Worm (Caenorhabditis elegans) whole organism, L1 larva: ENCODE results near the gene K05B2.4.
A peak's percentile ranks its signal among the peaks of the same experiment; 100 is the strongest.

Experiments used
- C04F5.9 ChIP-seq: sonication (generic microtip); optimal IDR thresholded peaks from 2 replicates; lab custom pipeline; 2016; ENCODE audit warnings: missing genetic modification characterization, missing compliant biosample characterization
- C16A3.4 ChIP-seq: fragments of 150-350 bp; optimal IDR thresholded peaks from 2 replicates; lab custom pipeline; 2014; ENCODE audit warnings: missing biosample characterization, missing genetic modification characterization
- ama-1 ChIP-seq: fragments of 150-350 bp; optimal IDR thresholded peaks from 2 replicates; lab custom pipeline; 2014
- blmp-1 ChIP-seq: fragments of 150-350 bp; optimal IDR thresholded peaks from 2 replicates; lab custom pipeline; 2014; ENCODE audit warnings: missing biosample characterization, missing genetic modification characterization
- ceh-82 ChIP-seq, 3 experiments: fragments of 150-350 bp in 1 of 3; sonication (generic microtip) in 2 of 3; optimal IDR thresholded peaks; 2 replicates each; lab custom pipeline; 2014 to 2017; ENCODE audit warnings: missing biosample characterization in 3 of 3, missing genetic modification characterization in 3 of 3
- dsc-1 ChIP-seq: sonication (generic microtip); optimal IDR thresholded peaks from 2 replicates; lab custom pipeline; 2016; ENCODE audit warnings: mild to moderate bottlenecking, missing genetic modification characterization, missing compliant biosample characterization
- efl-1 ChIP-seq, 4 experiments: fragments of 150-350 bp; optimal IDR thresholded peaks in 3 of 4; peaks in 1 of 4; 1 replicate in 1 of 4; 2 replicates in 3 of 4; lab custom pipeline; 2014; ENCODE audit warnings: missing biosample characterization in 2 of 4, missing genetic modification characterization in 2 of 4, missing genetic modification reagents in 2 of 4
- egl-13 ChIP-seq: sonication (generic microtip); optimal IDR thresholded peaks from 2 replicates; lab custom pipeline; 2016; ENCODE audit warnings: missing genotype, missing genetic modification reagents, missing genetic modification characterization, missing compliant biosample characterization
- elt-2 ChIP-seq: sonication (generic microtip); optimal IDR thresholded peaks from 2 replicates; lab custom pipeline; 2016; ENCODE audit warnings: missing genetic modification characterization, mild to moderate bottlenecking, inconsistent platforms, missing compliant biosample characterization, missing genetic modification reagents
- elt-3 ChIP-seq, 6 experiments: fragments of 150-350 bp in 1 of 6; sonication (generic microtip); optimal IDR thresholded peaks; 2 replicates each; lab custom pipeline; 2017 to 2018; ENCODE audit warnings: missing biosample characterization in 6 of 6, missing genetic modification characterization in 6 of 6, inconsistent platforms in 1 of 6
- ets-5 ChIP-seq: fragments of 200-800 bp; sonication (Bioruptor generic); IDR thresholded peaks from 2 replicates; pipeline ENCODE4 v1.3.6; 2022; ENCODE audit warnings: missing genetic modification characterization, missing compliant biosample characterization
- fkh-10 ChIP-seq: sonication (generic microtip); optimal IDR thresholded peaks from 2 replicates; lab custom pipeline; 2017; ENCODE audit warnings: missing biosample characterization, missing genetic modification reagents, missing genetic modification characterization
- fkh-8 ChIP-seq: sonication (generic microtip); optimal IDR thresholded peaks from 2 replicates; lab custom pipeline; 2016; ENCODE audit warnings: mild to moderate bottlenecking, missing genetic modification characterization, missing compliant biosample characterization
- fos-1 ChIP-seq: fragments of 150-350 bp; optimal IDR thresholded peaks from 2 replicates; lab custom pipeline; 2014; ENCODE audit warnings: missing biosample characterization, missing genetic modification characterization
- hlh-17 ChIP-seq: fragments of 200-800 bp; sonication (Bioruptor generic); optimal IDR thresholded peaks from 2 replicates; lab custom pipeline; 2018; ENCODE audit warnings: missing genetic modification characterization, mild to moderate bottlenecking, missing compliant biosample characterization, moderate library complexity, borderline replicate concordance
- irx-1 ChIP-seq: sonication (generic microtip); optimal IDR thresholded peaks from 2 replicates; lab custom pipeline; 2016; ENCODE audit warnings: missing genetic modification characterization, missing compliant biosample characterization
- isw-1 ChIP-seq: fragments of 200-800 bp; sonication (Bioruptor generic); IDR thresholded peaks from 2 replicates; pipeline ENCODE4 v1.3.6; 2022; ENCODE audit warnings: missing genetic modification characterization, missing compliant biosample characterization
- jun-1 ChIP-seq: fragments of 150-350 bp; optimal IDR thresholded peaks from 2 replicates; lab custom pipeline; 2014; ENCODE audit warnings: missing biosample characterization, missing genetic modification reagents, missing genetic modification characterization
- lin-13 ChIP-seq: fragments of 150-350 bp; optimal IDR thresholded peaks from 2 replicates; lab custom pipeline; 2014; ENCODE audit warnings: missing biosample characterization, missing genetic modification reagents, missing genetic modification characterization
- lin-14 ChIP-seq: fragments of 200-800 bp; sonication (Bioruptor generic); optimal IDR thresholded peaks from 2 replicates; lab custom pipeline; 2018; ENCODE audit warnings: mild to moderate bottlenecking, missing genetic modification characterization, moderate library complexity, missing compliant biosample characterization
- lin-15B ChIP-seq: fragments of 150-350 bp; sonication (generic microtip); optimal IDR thresholded peaks from 3 replicates; lab custom pipeline; 2014; ENCODE audit warnings: missing biosample characterization, missing genetic modification characterization
- lin-35 ChIP-seq, 2 experiments: fragments of 150-350 bp; optimal IDR thresholded peaks; 2 replicates each; lab custom pipeline; 2014; ENCODE audit warnings: missing biosample characterization in 2 of 2, missing genetic modification characterization in 2 of 2, missing genetic modification reagents in 2 of 2
- lir-3 ChIP-seq: sonication (generic microtip); optimal IDR thresholded peaks from 2 replicates; lab custom pipeline; 2016; ENCODE audit warnings: mild to moderate bottlenecking, missing genetic modification characterization, moderate library complexity, missing compliant biosample characterization; ENCODE audit not compliant: poor library complexity
- mep-1 ChIP-seq: fragments of 150-350 bp; optimal IDR thresholded peaks from 2 replicates; lab custom pipeline; 2014; ENCODE audit warnings: missing biosample characterization, missing genetic modification characterization
- nhr-20 ChIP-seq: sonication (generic microtip); optimal IDR thresholded peaks from 2 replicates; lab custom pipeline; 2016; ENCODE audit warnings: mild to moderate bottlenecking, missing genetic modification characterization, missing compliant biosample characterization
- nhr-28 ChIP-seq: fragments of 150-350 bp; optimal IDR thresholded peaks from 2 replicates; lab custom pipeline; 2014; ENCODE audit warnings: missing biosample characterization, missing genetic modification characterization
- nhr-47 ChIP-seq: sonication (generic microtip); optimal IDR thresholded peaks from 2 replicates; lab custom pipeline; 2016; ENCODE audit warnings: mild to moderate bottlenecking, missing genetic modification characterization, moderate library complexity, missing compliant biosample characterization
- nhr-71 ChIP-seq: sonication (generic microtip); optimal IDR thresholded peaks from 2 replicates; lab custom pipeline; 2016; ENCODE audit warnings: mild to moderate bottlenecking, missing genetic modification characterization, moderate library complexity, missing compliant biosample characterization
- nhr-77 ChIP-seq: fragments of 150-350 bp; optimal IDR thresholded peaks from 2 replicates; lab custom pipeline; 2014; ENCODE audit warnings: missing biosample characterization, missing genetic modification characterization
- nhr-85 ChIP-seq: sonication (generic microtip); peaks from one replicate; lab custom pipeline; 2016; ENCODE audit warnings: missing genetic modification characterization, inconsistent platforms, missing compliant biosample characterization
- nhr-90 ChIP-seq: sonication (generic microtip); optimal IDR thresholded peaks from 2 replicates; lab custom pipeline; 2016; ENCODE audit warnings: mild to moderate bottlenecking, missing genetic modification characterization, missing compliant biosample characterization; ENCODE audit not compliant: poor library complexity
- pag-3 ChIP-seq: sonication (generic microtip); optimal IDR thresholded peaks from 2 replicates; lab custom pipeline; 2017; ENCODE audit warnings: missing genetic modification characterization, mild to moderate bottlenecking, missing compliant biosample characterization, antibody characterized with exemption, borderline replicate concordance; ENCODE audit not compliant: insufficient read depth
- rnt-1 ChIP-seq: sonication (generic microtip); optimal IDR thresholded peaks from 2 replicates; lab custom pipeline; 2016; ENCODE audit warnings: mild to moderate bottlenecking, missing genetic modification characterization, moderate library complexity, missing compliant biosample characterization
- snpc-4 ChIP-seq: fragments of 150-350 bp; optimal IDR thresholded peaks from 2 replicates; lab custom pipeline; 2014; ENCODE audit warnings: missing biosample characterization, missing genetic modification characterization
- snu-23 ChIP-seq: sonication (generic microtip); optimal IDR thresholded peaks from 2 replicates; lab custom pipeline; 2016; ENCODE audit warnings: missing genetic modification characterization, missing compliant biosample characterization
- sptf-1 ChIP-seq: fragments of 150-350 bp; optimal IDR thresholded peaks from 2 replicates; lab custom pipeline; 2014; ENCODE audit warnings: missing biosample characterization, missing genetic modification characterization
- sup-37 ChIP-seq: fragments of 200-800 bp; sonication (Bioruptor generic); optimal IDR thresholded peaks from 2 replicates; lab custom pipeline; 2018; ENCODE audit warnings: mild to moderate bottlenecking, missing genetic modification characterization, missing compliant biosample characterization
- swsn-7 ChIP-seq: sonication (generic microtip); optimal IDR thresholded peaks from 2 replicates; lab custom pipeline; 2016; ENCODE audit warnings: missing genetic modification characterization, missing compliant biosample characterization
- tlp-1 ChIP-seq: fragments of 150-350 bp; optimal IDR thresholded peaks from 2 replicates; lab custom pipeline; 2014; ENCODE audit warnings: missing biosample characterization, missing genetic modification characterization
- unc-130 ChIP-seq: fragments of 150-350 bp; optimal IDR thresholded peaks from 2 replicates; lab custom pipeline; 2017; ENCODE audit warnings: missing biosample characterization, missing genetic modification characterization, inconsistent platforms
- unc-86 ChIP-seq: sonication (generic microtip); optimal IDR thresholded peaks from 2 replicates; lab custom pipeline; 2016; ENCODE audit warnings: missing genetic modification characterization, missing compliant biosample characterization
- unc-98 ChIP-seq: fragments of 200-800 bp; sonication (Bioruptor generic); IDR thresholded peaks from 2 replicates; pipeline ENCODE4 v1.3.6; 2022; ENCODE audit warnings: missing genetic modification characterization, missing compliant biosample characterization
- ztf-11 ChIP-seq, 2 experiments: sonication (generic microtip); optimal IDR thresholded peaks; 2 replicates each; lab custom pipeline; 2016 to 2017; ENCODE audit warnings: missing genetic modification characterization in 2 of 2, missing biosample characterization in 1 of 2, missing compliant biosample characterization in 1 of 2
- ztf-4 ChIP-seq: fragments of 150-350 bp; optimal IDR thresholded peaks from 2 replicates; lab custom pipeline; 2014; ENCODE audit warnings: missing biosample characterization, missing genetic modification characterization

K05B2.4 gene

ce11 chrX:4961681-4962656 is 41.2 kb upstream of the K05B2.4 start (continued):
- no peak for TF ChIP-seq sptf-1 (tag; lab: Kevin White, UChicago)
- TF ChIP-seq lir-3, result no peak
- no peak for TF ChIP-seq nhr-90 (tag; lab: Kevin White, UChicago)
- TF ChIP-seq nhr-28, result no peak
- TF ChIP-seq efl-1 (optimal IDR thresholded peaks at IDR 0.05; lab: Kevin White, UChicago), result peak in 1 of 2 experiments; percentile 24
- peak in 1 of 2 experiments; percentile 67 for TF ChIP-seq efl-1 (GFP tag; optimal IDR thresholded peaks at IDR 0.05 in 1 of 2; lab: Kevin White, UChicago)
- TF ChIP-seq sup-37 (GFP tag; lab: Kevin White, UChicago), result peak; percentile 31
- peak; percentile 39 for TF ChIP-seq irx-1 (tag; lab: Kevin White, UChicago)
- no peak for TF ChIP-seq lin-13
- peak; percentile 56 for TF ChIP-seq nhr-77
- TF ChIP-seq tlp-1, result no peak
- TF ChIP-seq nhr-20 (tag; lab: Kevin White, UChicago), result peak; percentile 48
- TF ChIP-seq snu-23 (GFP tag; lab: Kevin White, UChicago), result peak; percentile 41
- TF ChIP-seq snpc-4 (tag; lab: Kevin White, UChicago), result no peak
- TF ChIP-seq ztf-11 (tag; optimal IDR thresholded peaks at IDR 0.05; lab: Kevin White, UChicago), result peak in 1 of 2 experiments; percentile 54
- TF ChIP-seq, all 84 proteins: peak for 38

ce11 chrX:4960910-4961680 is 40.3 kb upstream of the K05B2.4 start:
- TF ChIP-seq nhr-85 (tag; lab: Kevin White, UChicago), result peak; percentile 78
- no peak for TF ChIP-seq dsc-1 (tag; lab: Kevin White, UChicago)
- TF ChIP-seq efl-1 (optimal IDR thresholded peaks at IDR 0.05; lab: Kevin White, UChicago), result no peak
- peak in 1 of 2 experiments; percentile 24 for TF ChIP-seq efl-1 (GFP tag; optimal IDR thresholded peaks at IDR 0.05 in 1 of 2; lab: Kevin White, UChicago)
- TF ChIP-seq snu-23 (GFP tag; lab: Kevin White, UChicago), result no peak
- TF ChIP-seq lin-14, result peak; percentile 16
- TF ChIP-seq nhr-77, result no peak
- TF ChIP-seq blmp-1 (tag; lab: Kevin White, UChicago), result peak; percentile 14
- peak; percentile 5 for TF ChIP-seq rnt-1

- peak; percentile 87 for TF ChIP-seq dsc-1 (tag; lab: Kevin White, UChicago)
- TF ChIP-seq mep-1, result peak; percentile 69
- TF ChIP-seq ets-5, result no peak
- TF ChIP-seq unc-130, result no peak
- peak; percentile 43 for TF ChIP-seq jun-1
- TF ChIP-seq nhr-28, result no peak
- TF ChIP-seq rnt-1, result peak; percentile 80
- peak; percentile 77 for TF ChIP-seq swsn-7 (tag; lab: Kevin White, UChicago)
- peak in 2 of 3 experiments; percentile 29 to 76 for TF ChIP-seq ceh-82 (tag; optimal IDR thresholded peaks at IDR 0.05; lab: Kevin White, UChicago)
- TF ChIP-seq isw-1 (GFP tag; lab: Robert Waterston, UW), result peak; percentile 44
- peak; percentile 20 for TF ChIP-seq C16A3.4
- TF ChIP-seq ama-1 (lab: Kevin White, UChicago), result peak; percentile 89
- TF ChIP-seq hlh-17 (GFP tag; lab: Kevin White, UChicago), result no peak
- TF ChIP-seq pag-3 (tag; lab: Kevin White, UChicago), result no peak
- peak; percentile 79 for TF ChIP-seq nhr-47 (tag; lab: Kevin White, UChicago)
- TF ChIP-seq elt-3 (tag; optimal IDR thresholded peaks at IDR 0.05; lab: Kevin White, UChicago), result no peak
- peak in 1 of 2 experiments; percentile 45 for TF ChIP-seq lin-35 (GFP tag; optimal IDR thresholded peaks at IDR 0.05; lab: Kevin White, UChicago)
- TF ChIP-seq egl-13 (tag; lab: Kevin White, UChicago), result peak; percentile 7
- TF ChIP-seq fkh-10 (GFP tag; lab: Kevin White, UChicago), result peak; percentile 38
- TF ChIP-seq lin-15B (tag; lab: Kevin White, UChicago), result no peak
- TF ChIP-seq unc-98 (GFP tag; lab: Robert Waterston, UW), result 0 out of 2 replicates have a peak, but pooled peaks have one; percentile 15
- TF ChIP-seq nhr-71 (tag; lab: Kevin White, UChicago), result peak; percentile 82
- TF ChIP-seq C04F5.9 (tag; lab: Kevin White, UChicago), result peak; percentile 6
- TF ChIP-seq elt-2 (tag; lab: Kevin White, UChicago), result no peak
- peak; percentile 87 for TF ChIP-seq lin-14
- TF ChIP-seq unc-86 (tag; lab: Kevin White, UChicago), result peak; percentile 52
- peak; percentile 78 for TF ChIP-seq fkh-8
- TF ChIP-seq fos-1, result peak; percentile 18
- TF ChIP-seq nhr-20 (tag; lab: Kevin White, UChicago), result peak; percentile 65
- peak; percentile 59 for TF ChIP-seq ztf-4
Observed at ce11 chrX:4960422-4960821, 39.6 kb upstream of the K05B2.4 start, which contains the start of gene act-4. Gene act-4 (plus strand): TSS chrX:4960621.
